Fruit fly (Drosophila melanogaster) whole organism, embryonic: ENCODE results near the gene lectin-37Da.

ENCODE experiments used
- Adf1 ChIP-seq: fragments of 200-800 bp; sonication (Bioruptor generic); IDR thresholded peaks from 2 replicates; pipeline ENCODE4 v1.3.6; 2022; ENCODE audit warnings: missing biosample characterization, missing genetic modification characterization
- B-H1 ChIP-seq: fragments of 200-800 bp; sonication (Bioruptor generic); IDR thresholded peaks from 3 replicates; pipeline ENCODE4 v1.3.6; 2022; ENCODE audit warnings: missing biosample characterization, missing genetic modification characterization
- CG10209 ChIP-seq: fragments of 200-800 bp; sonication (Bioruptor generic); optimal IDR thresholded peaks from 3 replicates; lab custom pipeline; 2017; ENCODE audit warnings: missing biosample characterization, mild to moderate bottlenecking, missing genetic modification characterization, missing genetic modification reagents
- CG10979 ChIP-seq: fragments of 200-800 bp; sonication (Bioruptor generic); optimal IDR thresholded peaks from 2 replicates; lab custom pipeline; 2018; ENCODE audit warnings: missing biosample characterization, mild to moderate bottlenecking, missing genetic modification characterization, moderate library complexity
- CG11456 ChIP-seq: fragments of 200-800 bp; sonication (Bioruptor generic); IDR thresholded peaks from 3 replicates; pipeline ENCODE4 v1.3.6; 2022; ENCODE audit warnings: missing biosample characterization, missing genetic modification characterization
- CG12155 ChIP-seq: fragments of 200-800 bp; sonication (Bioruptor generic); optimal IDR thresholded peaks from 3 replicates; lab custom pipeline; 2016; ENCODE audit warnings: missing biosample characterization, missing genetic modification characterization
- CG1233 ChIP-seq: fragments of 200-800 bp; sonication (Bioruptor generic); optimal IDR thresholded peaks from 4 replicates; lab custom pipeline; 2018; ENCODE audit warnings: missing biosample characterization, mild to moderate bottlenecking, missing genetic modification characterization
- CG12942 ChIP-seq: fragments of 200-800 bp; sonication (Bioruptor generic); optimal IDR thresholded peaks from 3 replicates; lab custom pipeline; 2016; ENCODE audit warnings: missing biosample characterization, missing genetic modification characterization
- CG14441 ChIP-seq: fragments of 200-800 bp; sonication (Bioruptor generic); IDR thresholded peaks from 2 replicates; pipeline ENCODE4 v1.3.6; 2022; ENCODE audit warnings: missing biosample characterization, missing genetic modification characterization
- CG14710 ChIP-seq: fragments of 200-800 bp; sonication (Bioruptor generic); optimal IDR thresholded peaks from 3 replicates; lab custom pipeline; 2019; ENCODE audit warnings: missing biosample characterization, mild to moderate bottlenecking, missing genetic modification characterization, moderate library complexity
- CG15073 ChIP-seq: fragments of 200-800 bp; sonication (Bioruptor generic); optimal IDR thresholded peaks from 2 replicates; lab custom pipeline; 2016; ENCODE audit warnings: missing biosample characterization, missing genetic modification characterization
- CG1602 ChIP-seq: fragments of 200-800 bp; sonication (Bioruptor generic); optimal IDR thresholded peaks from 3 replicates; lab custom pipeline; 2016; ENCODE audit warnings: missing biosample characterization, missing genetic modification characterization
- CG16779 ChIP-seq: fragments of 200-800 bp; sonication (Bioruptor generic); IDR thresholded peaks from 2 replicates; pipeline ENCODE4 v1.3.6; 2022; ENCODE audit warnings: missing biosample characterization, missing genetic modification characterization
- CG18011 ChIP-seq: fragments of 200-800 bp; sonication (Bioruptor generic); optimal IDR thresholded peaks from 2 replicates; lab custom pipeline; 2017; ENCODE audit warnings: missing biosample characterization, missing genetic modification characterization, mild to moderate bottlenecking, moderate library complexity, missing genotype
- CG18599 ChIP-seq: fragments of 200-800 bp; sonication (Bioruptor generic); optimal IDR thresholded peaks from 3 replicates; lab custom pipeline; 2017; ENCODE audit warnings: missing biosample characterization, missing genetic modification characterization, mild to moderate bottlenecking, moderate library complexity, missing genetic modification reagents
- CG3065 ChIP-seq: fragments of 200-800 bp; sonication (Bioruptor generic); optimal IDR thresholded peaks from 2 replicates; lab custom pipeline; 2016; ENCODE audit warnings: missing biosample characterization, missing genetic modification characterization
- CG34422 ChIP-seq: fragments of 200-800 bp; sonication (Bioruptor generic); IDR thresholded peaks from 3 replicates; pipeline ENCODE4 v1.3.6; 2022; ENCODE audit warnings: missing biosample characterization, missing genetic modification characterization
- CG3838 ChIP-seq: fragments of 200-800 bp; sonication (Bioruptor generic); optimal IDR thresholded peaks from 3 replicates; lab custom pipeline; 2016; ENCODE audit warnings: missing biosample characterization, missing genetic modification characterization
- CG4328 ChIP-seq: fragments of 200-800 bp; sonication (Bioruptor generic); optimal IDR thresholded peaks from 3 replicates; lab custom pipeline; 2017; ENCODE audit warnings: missing biosample characterization, missing genetic modification reagents, missing genetic modification characterization
- CG6272 ChIP-seq: fragments of 200-800 bp; sonication (Bioruptor generic); IDR thresholded peaks from 2 replicates; pipeline ENCODE4 v1.3.6; 2022; ENCODE audit warnings: missing biosample characterization, missing genetic modification characterization
- CG7271 ChIP-seq: fragments of 200-800 bp; sonication (Bioruptor generic); optimal IDR thresholded peaks from 2 replicates; lab custom pipeline; 2018; ENCODE audit warnings: missing biosample characterization, mild to moderate bottlenecking, missing genetic modification characterization, moderate library complexity
- CG7928 ChIP-seq: fragments of 200-800 bp; sonication (Bioruptor generic); optimal IDR thresholded peaks from 2 replicates; lab custom pipeline; 2017; ENCODE audit warnings: missing biosample characterization, mild to moderate bottlenecking, missing genetic modification characterization
- CG8765 ChIP-seq: fragments of 200-800 bp; sonication (Bioruptor generic); IDR thresholded peaks from 2 replicates; pipeline ENCODE4 v1.3.6; 2022; ENCODE audit warnings: missing biosample characterization, missing genetic modification characterization
- Doc2 ChIP-seq: fragments of 200-800 bp; sonication (Bioruptor generic); IDR thresholded peaks from 2 replicates; pipeline ENCODE4 v1.3.6; 2022; ENCODE audit warnings: missing biosample characterization, missing genetic modification characterization
- HmgD ChIP-seq: fragments of 200-800 bp; sonication (Bioruptor generic); optimal IDR thresholded peaks from 3 replicates; lab custom pipeline; 2016; ENCODE audit warnings: missing biosample characterization, missing genetic modification characterization
- Hr51 ChIP-seq, 2 experiments: fragments of 200-800 bp; sonication (Bioruptor generic); optimal IDR thresholded peaks; 2 replicates in 1 of 2; 3 replicates in 1 of 2; lab custom pipeline; 2016 to 2018; ENCODE audit warnings: missing biosample characterization in 2 of 2, missing genetic modification characterization in 2 of 2, mild to moderate bottlenecking in 1 of 2, moderate library complexity in 1 of 2
- Hr78 ChIP-seq, 2 experiments: fragments of 200-800 bp in 1 of 2; fragments of >200 bp in 1 of 2; sonication (Bioruptor generic) in 1 of 2; optimal IDR thresholded peaks; 2 replicates each; lab custom pipeline; 2017 to 2019; ENCODE audit warnings: missing biosample characterization in 2 of 2, missing genetic modification characterization in 2 of 2, mild to moderate bottlenecking in 1 of 2, moderate library complexity in 1 of 2
- NfI ChIP-seq: fragments of 200-800 bp; sonication (Bioruptor generic); optimal IDR thresholded peaks from 3 replicates; lab custom pipeline; 2018; ENCODE audit warnings: missing biosample characterization, mild to moderate bottlenecking, missing genetic modification characterization, moderate library complexity
- Pdp1 ChIP-seq, 2 experiments: fragments of 200-800 bp; sonication (Bioruptor generic); optimal IDR thresholded peaks; 3 replicates each; lab custom pipeline; 2016; ENCODE audit warnings: missing biosample characterization in 2 of 2, missing genetic modification characterization in 2 of 2, mild to moderate bottlenecking in 1 of 2, moderate library complexity in 1 of 2
- Rfx ChIP-seq: fragments of 200-800 bp; sonication (Bioruptor generic); IDR thresholded peaks from 2 replicates; pipeline ENCODE4 v1.3.6; 2022; ENCODE audit warnings: missing biosample characterization, missing genetic modification characterization
- Side ChIP-seq: fragments of 200-800 bp; sonication (Bioruptor generic); optimal IDR thresholded peaks from 2 replicates; lab custom pipeline; 2016; ENCODE audit warnings: missing biosample characterization, missing genetic modification characterization
- Xbp1 ChIP-seq: fragments of 200-800 bp; sonication (Bioruptor generic); optimal IDR thresholded peaks from 3 replicates; lab custom pipeline; 2016; ENCODE audit warnings: missing biosample characterization, mild to moderate bottlenecking, missing genetic modification characterization
- chm ChIP-seq: fragments of 200-800 bp; sonication (Bioruptor generic); IDR thresholded peaks from 2 replicates; pipeline ENCODE4 v1.3.6; 2022; ENCODE audit warnings: missing biosample characterization, missing genetic modification characterization
- chn ChIP-seq: fragments of 200-800 bp; sonication (Bioruptor generic); optimal IDR thresholded peaks from 2 replicates; lab custom pipeline; 2016; ENCODE audit warnings: missing biosample characterization, missing genetic modification characterization
- ftz-f1 ChIP-seq: fragments of 200-800 bp; sonication (Bioruptor generic); optimal IDR thresholded peaks from 2 replicates; lab custom pipeline; 2016; ENCODE audit warnings: missing biosample characterization, missing genetic modification characterization
- h ChIP-seq: fragments of >200 bp; optimal IDR thresholded peaks from 2 replicates; lab custom pipeline; 2017
- ham ChIP-seq: fragments of 200-800 bp; sonication (Bioruptor generic); IDR thresholded peaks from 2 replicates; pipeline ENCODE4 v1.3.6; 2022; ENCODE audit warnings: missing biosample characterization, missing genetic modification characterization
- kni ChIP-seq: fragments of 200-800 bp; sonication (Bioruptor generic); optimal IDR thresholded peaks from 3 replicates; lab custom pipeline; 2017; ENCODE audit warnings: mild to moderate bottlenecking, missing biosample characterization, missing genetic modification reagents, missing genetic modification characterization
- lov ChIP-seq, 2 experiments: fragments of 200-800 bp in 1 of 2; fragments of >200 bp in 1 of 2; sonication (Bioruptor generic) in 1 of 2; IDR thresholded peaks in 1 of 2; optimal IDR thresholded peaks in 1 of 2; 2 replicates in 1 of 2; 3 replicates in 1 of 2; pipeline versions ENCODE4 v1.3.6 to Lab custom; 2017 to 2022; ENCODE audit warnings: missing biosample characterization in 1 of 2, missing genetic modification characterization in 1 of 2
- mam ChIP-seq: fragments of 200-800 bp; sonication (Bioruptor generic); optimal IDR thresholded peaks from 3 replicates; lab custom pipeline; 2016; ENCODE audit warnings: missing biosample characterization, missing genetic modification characterization
- nerfin-1 ChIP-seq: fragments of 200-800 bp; sonication (Bioruptor generic); optimal IDR thresholded peaks from 3 replicates; lab custom pipeline; 2019; ENCODE audit warnings: missing biosample characterization, mild to moderate bottlenecking, missing genetic modification characterization, moderate library complexity
- oc ChIP-seq: fragments of 200-800 bp; sonication (Bioruptor generic); optimal IDR thresholded peaks from 2 replicates; lab custom pipeline; 2018; ENCODE audit warnings: missing biosample characterization, mild to moderate bottlenecking, missing genetic modification characterization, moderate library complexity
- ranshi ChIP-seq: fragments of 200-800 bp; sonication (Bioruptor generic); IDR thresholded peaks from 2 replicates; pipeline ENCODE4 v1.3.6; 2022; ENCODE audit warnings: missing biosample characterization, missing genetic modification characterization
- seq ChIP-seq: fragments of 200-800 bp; sonication (Bioruptor generic); IDR thresholded peaks from 2 replicates; pipeline ENCODE4 v1.3.6; 2022; ENCODE audit warnings: missing biosample characterization, missing genetic modification characterization
- sob ChIP-seq: fragments of 200-800 bp; sonication (Bioruptor generic); IDR thresholded peaks from 2 replicates; pipeline ENCODE4 v1.3.6; 2022; ENCODE audit warnings: missing biosample characterization, missing genetic modification characterization
- tgo ChIP-seq: fragments of 200-800 bp; sonication (Bioruptor generic); IDR thresholded peaks from 3 replicates; pipeline ENCODE4 v1.3.6; 2022; ENCODE audit warnings: missing biosample characterization, missing genetic modification characterization
- toy ChIP-seq: fragments of 200-800 bp; sonication (Bioruptor generic); IDR thresholded peaks from 2 replicates; pipeline ENCODE4 v1.3.6; 2022; ENCODE audit warnings: missing biosample characterization, missing genetic modification characterization
- zen2 ChIP-seq: fragments of 200-800 bp; sonication (Bioruptor generic); IDR thresholded peaks from 3 replicates; pipeline ENCODE4 v1.3.6; 2022; ENCODE audit warnings: missing biosample characterization, missing genetic modification characterization; ENCODE audit not compliant: partially characterized antibody

Gene lectin-37Da

DNA sequence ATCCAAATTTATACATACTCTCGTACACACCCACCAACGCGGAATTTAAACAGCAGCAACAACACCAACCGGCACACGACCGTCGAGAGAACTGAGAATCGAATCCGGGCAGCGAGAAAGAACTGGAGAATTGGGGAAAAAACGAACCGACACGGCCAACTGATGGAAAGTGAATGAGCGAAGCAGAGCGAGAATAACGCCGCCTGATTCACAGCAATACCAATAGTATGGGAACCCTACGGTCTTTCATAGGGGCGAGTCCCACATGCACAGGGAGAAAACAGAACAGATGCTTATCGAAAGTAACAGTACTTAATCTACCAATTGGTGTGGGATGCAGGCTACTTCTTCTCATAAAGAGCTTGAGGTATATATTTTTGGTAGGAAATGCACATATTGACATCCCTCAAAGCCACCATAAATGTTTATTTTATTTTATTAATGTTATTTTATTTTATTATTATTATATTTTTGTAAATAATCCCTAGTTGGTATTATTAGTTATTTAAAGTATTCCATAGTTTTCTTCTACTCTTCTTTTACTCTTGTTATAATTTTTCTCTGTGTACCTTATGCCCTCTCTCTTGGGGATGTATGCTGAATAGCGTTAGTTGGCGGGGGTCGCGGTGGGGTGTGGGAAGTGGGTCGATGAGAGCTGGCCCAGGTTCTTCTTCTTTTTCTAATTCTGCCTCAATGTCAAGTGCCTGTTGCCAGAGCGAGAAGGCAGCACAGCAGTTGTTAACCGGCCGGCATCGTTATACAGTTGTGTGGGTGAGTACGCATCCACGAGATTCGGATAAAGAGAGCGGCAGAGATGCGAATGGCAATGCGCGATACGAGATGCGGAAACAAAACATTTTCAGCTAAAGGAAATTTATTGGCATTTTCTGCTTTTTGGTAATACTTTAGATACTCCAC lies 19.5 kb upstream of the lectin-37Da start, which contains the start of gene CG17544:
TSS of gene CG17544 (minus strand) at position 177 of the 918 bp plus-strand sequence.
- peak; percentile 76 for TF ChIP-seq NfI
- TF ChIP-seq CG3065 = peak; percentile 33
- TF ChIP-seq h (lab: Kevin White, UChicago) = no peak
- no peak for TF ChIP-seq lov (optimal IDR thresholded peaks at IDR 0.05; lab: Kevin White, UChicago)
- TF ChIP-seq lov (GFP tag; IDR thresholded peaks at IDR 0.05; lab: Robert Waterston, UW) = no peak
- peak; percentile 63 for TF ChIP-seq mam
- TF ChIP-seq CG1602 = peak; percentile 72
- TF ChIP-seq CG11456 (GFP tag; lab: Robert Waterston, UW) = no peak
- TF ChIP-seq Xbp1 (GFP tag; lab: Kevin White, UChicago) = peak; percentile 67
- TF ChIP-seq toy (GFP tag; lab: Robert Waterston, UW) = no peak
- no peak for TF ChIP-seq ham
- peak; percentile 95 for TF ChIP-seq ftz-f1 (GFP tag; lab: Kevin White, UChicago)
- peak; percentile 54 for TF ChIP-seq CG12155 (GFP tag; lab: Kevin White, UChicago)
- peak; percentile 46 for TF ChIP-seq CG12942 (GFP tag; lab: Kevin White, UChicago)
- TF ChIP-seq CG14441 (GFP tag; lab: Robert Waterston, UW) = peak; percentile 41
- peak; percentile 66 for TF ChIP-seq chm
- no peak; the same call in 1 of the 2 replicates for TF ChIP-seq seq (GFP tag; lab: Robert Waterston, UW)
- peak; percentile 23 for TF ChIP-seq Side (GFP tag; lab: Kevin White, UChicago)
- TF ChIP-seq CG7928 = no peak
- peak; percentile 48; the same call in 1 of the 2 replicates for TF ChIP-seq Adf1
- no peak for TF ChIP-seq HmgD (GFP tag; lab: Kevin White, UChicago)
- TF ChIP-seq CG7271 (tag; lab: Kevin White, UChicago) = no peak
- TF ChIP-seq CG4328 (GFP tag; lab: Kevin White, UChicago) = peak; percentile 77
- TF ChIP-seq oc (tag; lab: Kevin White, UChicago) = peak; percentile 77
- no peak for TF ChIP-seq B-H1 (GFP tag; lab: Robert Waterston, UW)
- TF ChIP-seq CG34422 (GFP tag; lab: Robert Waterston, UW) = peak; percentile 99
- peak in 1 of 2 experiments; percentile 96 for TF ChIP-seq Hr78 (GFP tag; optimal IDR thresholded peaks at IDR 0.05; lab: Kevin White, UChicago)
- TF ChIP-seq chn = no peak
- TF ChIP-seq ranshi (GFP tag; lab: Robert Waterston, UW) = peak; percentile 47; the same call in 1 of the 2 replicates
- peak; percentile 83 for TF ChIP-seq CG14710 (tag; lab: Kevin White, UChicago)
- peak; percentile 56; the same call in 1 of the 2 replicates for TF ChIP-seq sob (GFP tag; lab: Robert Waterston, UW)
- peak; percentile 13 for TF ChIP-seq CG6272
- TF ChIP-seq Rfx = peak; percentile 60
- TF ChIP-seq CG18599 (GFP tag; lab: Kevin White, UChicago) = peak; percentile 94
- TF ChIP-seq zen2 (GFP tag; lab: Robert Waterston, UW) = no peak
- peak; percentile 12 for TF ChIP-seq CG18011 (GFP tag; lab: Kevin White, UChicago)
- TF ChIP-seq CG1233 (GFP tag; lab: Kevin White, UChicago) = peak; percentile 89
- TF ChIP-seq kni (GFP tag; lab: Kevin White, UChicago) = peak; percentile 61
- peak; percentile 37; the same call in 1 of the 2 replicates for TF ChIP-seq CG8765
- TF ChIP-seq CG15073 (GFP tag; lab: Kevin White, UChicago) = no peak
- TF ChIP-seq Hr51 (GFP tag; optimal IDR thresholded peaks at IDR 0.05; lab: Kevin White, UChicago) = peak; percentile 36 to 83
- TF ChIP-seq CG10209 = peak; percentile 86
- peak; percentile 63 for TF ChIP-seq tgo (GFP tag; lab: Robert Waterston, UW)
- peak; percentile 57; the same call in 1 of the 2 replicates for TF ChIP-seq CG16779
- TF ChIP-seq CG3838 (GFP tag; lab: Kevin White, UChicago) = no peak
- TF ChIP-seq nerfin-1 (tag; lab: Kevin White, UChicago) = peak; percentile 74
- TF ChIP-seq Doc2 (GFP tag; lab: Robert Waterston, UW) = no peak
- TF ChIP-seq Pdp1 (GFP tag; optimal IDR thresholded peaks at IDR 0.05; lab: Kevin White, UChicago) = peak; percentile 29 to 33
- peak; percentile 89 for TF ChIP-seq CG10979 (tag; lab: Kevin White, UChicago)
